Fruit fly (Drosophila melanogaster) whole organism, embryonic: ENCODE measurements around the gene CG4074.
A peak's percentile ranks its signal among the peaks of the same experiment; 100 is the strongest.

ENCODE experiments used
- Ada2b ChIP-seq: fragments of 200-800 bp; sonication (Bioruptor generic); IDR thresholded peaks from 2 replicates; pipeline ENCODE4 v1.3.6; 2022; ENCODE audit warnings: missing biosample characterization, missing genetic modification characterization
- B-H1 ChIP-seq: fragments of 200-800 bp; sonication (Bioruptor generic); IDR thresholded peaks from 3 replicates; pipeline ENCODE4 v1.3.6; 2022; ENCODE audit warnings: missing biosample characterization, missing genetic modification characterization
- Blimp-1 ChIP-seq: fragments of 200-800 bp; sonication (Bioruptor generic); optimal IDR thresholded peaks from 3 replicates; lab custom pipeline; 2018; ENCODE audit warnings: missing biosample characterization, missing genetic modification characterization, mild to moderate bottlenecking, moderate library complexity, missing genetic modification reagents
- CG10543 ChIP-seq: fragments of 200-800 bp; sonication (Bioruptor generic); optimal IDR thresholded peaks from 3 replicates; lab custom pipeline; 2017; ENCODE audit warnings: missing biosample characterization, mild to moderate bottlenecking, missing genetic modification characterization, moderate library complexity
- CG10654 ChIP-seq: fragments of 200-800 bp; sonication (Bioruptor generic); optimal IDR thresholded peaks from 2 replicates; lab custom pipeline; 2016; ENCODE audit warnings: missing biosample characterization, missing genetic modification characterization
- CG11085 ChIP-seq: fragments of 200-800 bp; sonication (Bioruptor generic); IDR thresholded peaks from 2 replicates; pipeline ENCODE4 v1.3.6; 2022; ENCODE audit warnings: missing biosample characterization, missing genetic modification characterization
- CG11247 ChIP-seq: fragments of 200-800 bp; sonication (Bioruptor generic); IDR thresholded peaks from 2 replicates; pipeline ENCODE4 v1.3.6; 2022; ENCODE audit warnings: missing biosample characterization, missing genetic modification characterization
- CG11560 ChIP-seq: fragments of 200-800 bp; sonication (Bioruptor generic); IDR thresholded peaks from 3 replicates; pipeline ENCODE4 v1.3.6; 2022; ENCODE audit warnings: missing biosample characterization, missing genetic modification characterization
- CG11695 ChIP-seq: fragments of 200-800 bp; sonication (Bioruptor generic); IDR thresholded peaks from 3 replicates; pipeline ENCODE4 v1.3.6; 2022; ENCODE audit warnings: missing biosample characterization, missing genetic modification characterization
- CG14050 ChIP-seq: fragments of 200-800 bp; sonication (Bioruptor generic); IDR thresholded peaks from 3 replicates; pipeline ENCODE4 v1.3.6; 2022; ENCODE audit warnings: missing biosample characterization, missing genetic modification characterization
- CG1529 ChIP-seq: fragments of 200-800 bp; sonication (Bioruptor generic); optimal IDR thresholded peaks from 3 replicates; lab custom pipeline; 2018; ENCODE audit warnings: missing biosample characterization, missing genetic modification characterization
- CG17359 ChIP-seq: fragments of 200-800 bp; sonication (Bioruptor generic); optimal IDR thresholded peaks from 3 replicates; lab custom pipeline; 2018; ENCODE audit warnings: missing biosample characterization, mild to moderate bottlenecking, missing genetic modification characterization, moderate library complexity
- CG2712 ChIP-seq: fragments of 200-800 bp; optimal IDR thresholded peaks from 3 replicates; lab custom pipeline; 2019; ENCODE audit warnings: missing biosample characterization, mild to moderate bottlenecking, missing genetic modification characterization, moderate library complexity
- CG30020 ChIP-seq: fragments of 200-800 bp; optimal IDR thresholded peaks from 2 replicates; lab custom pipeline; 2019; ENCODE audit warnings: missing biosample characterization, mild to moderate bottlenecking, missing genetic modification characterization, moderate library complexity
- CG31441 ChIP-seq: fragments of 200-800 bp; sonication (Bioruptor generic); IDR thresholded peaks from 2 replicates; pipeline ENCODE4 v1.3.6; 2022; ENCODE audit warnings: missing biosample characterization, missing genetic modification characterization
- CG5953 ChIP-seq: fragments of 200-800 bp; sonication (Bioruptor generic); IDR thresholded peaks from 2 replicates; pipeline ENCODE4 v1.3.6; 2022; ENCODE audit warnings: missing biosample characterization, missing genetic modification characterization
- CG7963 ChIP-seq: fragments of 200-800 bp; sonication (Bioruptor generic); IDR thresholded peaks from 3 replicates; pipeline ENCODE4 v1.3.6; 2022; ENCODE audit warnings: missing biosample characterization, missing genetic modification characterization; ENCODE audit not compliant: partially characterized antibody
- CG8290 ChIP-seq, 3 experiments: fragments of 200-800 bp; sonication (Bioruptor generic); optimal IDR thresholded peaks; 2 replicates each; lab custom pipeline; 2016 to 2019; ENCODE audit warnings: missing biosample characterization in 3 of 3, missing genetic modification characterization in 3 of 3, mild to moderate bottlenecking in 2 of 3, moderate library complexity in 1 of 3
- CG9609 ChIP-seq: fragments of 200-800 bp; sonication (Bioruptor generic); optimal IDR thresholded peaks from 3 replicates; lab custom pipeline; 2016; ENCODE audit warnings: missing biosample characterization, missing genetic modification characterization
- CG9797 ChIP-seq: fragments of 200-800 bp; sonication (Bioruptor generic); optimal IDR thresholded peaks from 3 replicates; lab custom pipeline; 2018; ENCODE audit warnings: missing biosample characterization, mild to moderate bottlenecking, missing genetic modification characterization
- CTCF ChIP-seq: fragments of 200-800 bp; sonication (Bioruptor generic); optimal IDR thresholded peaks from 2 replicates; lab custom pipeline; 2017; ENCODE audit warnings: missing biosample characterization, mild to moderate bottlenecking, missing genetic modification characterization, moderate library complexity
- Dll ChIP-seq: fragments of 200-800 bp; sonication (Bioruptor generic); IDR thresholded peaks from 4 replicates; pipeline ENCODE4 v1.3.6; 2022; ENCODE audit warnings: missing biosample characterization, missing genetic modification characterization; ENCODE audit not compliant: partially characterized antibody
- Doc3 ChIP-seq: fragments of 200-800 bp; sonication (Bioruptor generic); IDR thresholded peaks from 3 replicates; pipeline ENCODE4 v1.3.6; 2022; ENCODE audit warnings: missing biosample characterization, missing genetic modification characterization; ENCODE audit not compliant: partially characterized antibody
- Dp ChIP-seq: fragments of 200-800 bp; sonication (Bioruptor generic); optimal IDR thresholded peaks from 2 replicates; lab custom pipeline; 2018; ENCODE audit warnings: missing biosample characterization, mild to moderate bottlenecking, missing genetic modification characterization, moderate library complexity
- ERR ChIP-seq: fragments of 200-800 bp; sonication (Bioruptor generic); optimal IDR thresholded peaks from 2 replicates; lab custom pipeline; 2016; ENCODE audit warnings: missing biosample characterization, missing genetic modification characterization
- Hr51 ChIP-seq, 2 experiments: fragments of 200-800 bp; sonication (Bioruptor generic); optimal IDR thresholded peaks; 2 replicates in 1 of 2; 3 replicates in 1 of 2; lab custom pipeline; 2016 to 2018; ENCODE audit warnings: missing biosample characterization in 2 of 2, missing genetic modification characterization in 2 of 2, mild to moderate bottlenecking in 1 of 2, moderate library complexity in 1 of 2
- Meics ChIP-seq: fragments of 200-800 bp; sonication (Bioruptor generic); optimal IDR thresholded peaks from 2 replicates; lab custom pipeline; 2017; ENCODE audit warnings: missing biosample characterization, mild to moderate bottlenecking, missing genetic modification characterization
- Myb ChIP-seq: fragments of 200-800 bp; sonication (Bioruptor generic); optimal IDR thresholded peaks from 2 replicates; lab custom pipeline; 2016; ENCODE audit warnings: missing biosample characterization, missing genetic modification characterization
- NC2α ChIP-seq: fragments of 200-800 bp; sonication (Bioruptor generic); optimal IDR thresholded peaks from 2 replicates; lab custom pipeline; 2016; ENCODE audit warnings: missing biosample characterization, missing genetic modification characterization
- Neu2 ChIP-seq: fragments of 200-800 bp; sonication (Bioruptor generic); optimal IDR thresholded peaks from 3 replicates; lab custom pipeline; 2016; ENCODE audit warnings: missing biosample characterization, missing genetic modification characterization, borderline replicate concordance
- Nf-YB ChIP-seq: fragments of 200-800 bp; sonication (Bioruptor generic); optimal IDR thresholded peaks from 3 replicates; lab custom pipeline; 2019; ENCODE audit warnings: missing biosample characterization, mild to moderate bottlenecking, missing genetic modification characterization, moderate library complexity
- Scr ChIP-seq: fragments of 200-800 bp; sonication (Bioruptor generic); IDR thresholded peaks from 2 replicates; pipeline ENCODE4 v1.3.6; 2022; ENCODE audit warnings: missing biosample characterization, missing genetic modification characterization; ENCODE audit not compliant: partially characterized antibody
- Sry-β ChIP-seq: fragments of 200-800 bp; sonication (Bioruptor generic); optimal IDR thresholded peaks from 2 replicates; lab custom pipeline; 2018; ENCODE audit warnings: missing biosample characterization, mild to moderate bottlenecking, missing genetic modification characterization, moderate library complexity
- Sry-δ ChIP-seq: fragments of 200-800 bp; sonication (Bioruptor generic); optimal IDR thresholded peaks from 2 replicates; lab custom pipeline; 2016; ENCODE audit warnings: missing biosample characterization, missing genetic modification characterization
- aop ChIP-seq: fragments of 200-800 bp; sonication (Bioruptor generic); IDR thresholded peaks from 2 replicates; pipeline ENCODE4 v1.3.6; 2022; ENCODE audit warnings: missing biosample characterization, missing genetic modification characterization
- ash1 ChIP-seq: fragments of 200-800 bp; sonication (Bioruptor generic); optimal IDR thresholded peaks from 2 replicates; lab custom pipeline; 2018; ENCODE audit warnings: missing biosample characterization, mild to moderate bottlenecking, missing genetic modification characterization
- bbx ChIP-seq: fragments of 200-800 bp; sonication (Bioruptor generic); IDR thresholded peaks from 2 replicates; pipeline ENCODE4 v1.3.6; 2022; ENCODE audit warnings: missing biosample characterization, missing genetic modification characterization; ENCODE audit not compliant: partially characterized antibody
- chinmo ChIP-seq: fragments of 200-800 bp; sonication (Bioruptor generic); IDR thresholded peaks from 4 replicates; pipeline ENCODE4 v1.3.6; 2022; ENCODE audit warnings: missing biosample characterization, missing genetic modification characterization; ENCODE audit not compliant: partially characterized antibody
- dpn ChIP-seq, 2 experiments: fragments of 200-800 bp; sonication (Bioruptor generic); optimal IDR thresholded peaks; 3 replicates each; lab custom pipeline; 2016; ENCODE audit warnings: missing biosample characterization in 2 of 2, missing genetic modification characterization in 2 of 2
- fd102C ChIP-seq: fragments of 200-800 bp; sonication (Bioruptor generic); optimal IDR thresholded peaks from 2 replicates; lab custom pipeline; 2018; ENCODE audit warnings: missing biosample characterization, mild to moderate bottlenecking, missing genetic modification characterization, moderate library complexity
- kni ChIP-seq: fragments of 200-800 bp; sonication (Bioruptor generic); optimal IDR thresholded peaks from 3 replicates; lab custom pipeline; 2017; ENCODE audit warnings: mild to moderate bottlenecking, missing biosample characterization, missing genetic modification reagents, missing genetic modification characterization
- lmd ChIP-seq: fragments of 200-800 bp; sonication (Bioruptor generic); IDR thresholded peaks from 2 replicates; pipeline ENCODE4 v1.3.6; 2022; ENCODE audit warnings: missing biosample characterization, missing genetic modification characterization
- nerfin-1 ChIP-seq: fragments of 200-800 bp; sonication (Bioruptor generic); optimal IDR thresholded peaks from 3 replicates; lab custom pipeline; 2019; ENCODE audit warnings: missing biosample characterization, mild to moderate bottlenecking, missing genetic modification characterization, moderate library complexity
- nmo ChIP-seq: fragments of 200-800 bp; sonication (Bioruptor generic); optimal IDR thresholded peaks from 2 replicates; lab custom pipeline; 2018; ENCODE audit warnings: missing biosample characterization, mild to moderate bottlenecking, missing genetic modification characterization, moderate library complexity
- pzg ChIP-seq: fragments of 200-800 bp; sonication (Bioruptor generic); optimal IDR thresholded peaks from 3 replicates; lab custom pipeline; 2018; ENCODE audit warnings: missing biosample characterization, mild to moderate bottlenecking, missing genetic modification characterization, moderate library complexity
- sens-2 ChIP-seq: fragments of 200-800 bp; sonication (Bioruptor generic); IDR thresholded peaks from 2 replicates; pipeline ENCODE4 v1.3.6; 2022; ENCODE audit warnings: missing biosample characterization, missing genetic modification characterization
- ssp ChIP-seq: fragments of 200-800 bp; sonication (Bioruptor generic); IDR thresholded peaks from 2 replicates; pipeline ENCODE4 v1.3.6; 2022; ENCODE audit warnings: missing biosample characterization, missing genetic modification characterization
- zfh1 ChIP-seq: fragments of 200-800 bp; sonication (Bioruptor generic); IDR thresholded peaks from 3 replicates; pipeline ENCODE4 v1.3.6; 2022; ENCODE audit warnings: missing biosample characterization, missing genetic modification characterization

Gene CG4074

dm6 chr3L:20809088-20809999, 40.0 kb upstream of the CG4074 start, which contains the start of the genes CG3634 and HIPP1 (continued):
- TF ChIP-seq Blimp-1 (GFP tag; lab: Kevin White, UChicago) (no peak), NC2α (GFP tag; lab: Kevin White, UChicago) (no peak), dpn (GFP tag; optimal IDR thresholded peaks at IDR 0.05; lab: Kevin White, UChicago) (no peak), nmo (GFP tag; lab: Kevin White, UChicago) (peak; percentile 62), zfh1 (GFP tag; lab: Robert Waterston, UW) (no peak), CG10543 (GFP tag; lab: Kevin White, UChicago) (no peak), CG10654 (no peak), CG7963 (no peak), CG17359 (no peak), CG9609 (GFP tag; lab: Kevin White, UChicago) (no peak), ERR (GFP tag; lab: Kevin White, UChicago) (no peak), Sry-δ (peak; percentile 80), CG2712 (tag; lab: Kevin White, UChicago) (peak; percentile 50), CG5953 (no peak), Ada2b (GFP tag; lab: Robert Waterston, UW) (no peak), Scr (GFP tag; lab: Robert Waterston, UW) (peak; percentile 75), CG31441 (no peak), pzg (GFP tag; lab: Kevin White, UChicago) (peak; percentile 60), ssp (GFP tag; lab: Robert Waterston, UW) (peak; percentile 72), Sry-β (GFP tag; lab: Kevin White, UChicago) (peak; percentile 64), fd102C (GFP tag; lab: Kevin White, UChicago) (no peak), Neu2 (GFP tag; lab: Kevin White, UChicago) (no peak), CG11085 (GFP tag; lab: Robert Waterston, UW) (no peak), bbx (GFP tag; lab: Robert Waterston, UW) (peak; percentile 44), aop (GFP tag; lab: Robert Waterston, UW) (no peak), Nf-YB (GFP tag; lab: Kevin White, UChicago) (peak; percentile 36), CG11695 (no peak), CG14050 (no peak), Doc3 (GFP tag; lab: Robert Waterston, UW) (peak; percentile 50; the same call in 1 of the 3 replicates), CG8290 (GFP tag; optimal IDR thresholded peaks at IDR 0.05; lab: Kevin White, UChicago) (peak; percentile 3), CG8290 (tag; optimal IDR thresholded peaks at IDR 0.05; lab: Kevin White, UChicago) (no peak), CG11247 (GFP tag; lab: Robert Waterston, UW) (no peak), sens-2 (GFP tag; lab: Robert Waterston, UW) (no peak), CG9797 (peak; percentile 85), CTCF (GFP tag; lab: Kevin White, UChicago) (peak; percentile 2), CG30020 (tag; lab: Kevin White, UChicago) (peak; percentile 78), chinmo (0 out of 4 replicates have a peak, but pooled peaks have one; percentile 74), lmd (GFP tag; lab: Robert Waterston, UW) (no peak), Dll (peak; percentile 77), Hr51 (GFP tag; optimal IDR thresholded peaks at IDR 0.05; lab: Kevin White, UChicago) (no peak), B-H1 (no peak), Meics (GFP tag; lab: Kevin White, UChicago) (no peak), kni (GFP tag; lab: Kevin White, UChicago) (no peak), Dp (GFP tag; lab: Kevin White, UChicago) (peak; percentile 35), ash1 (GFP tag; lab: Kevin White, UChicago) (no peak), nerfin-1 (tag; lab: Kevin White, UChicago) (peak; percentile 48), Myb (GFP tag; lab: Kevin White, UChicago) (peak; percentile 9), CG11560 (tag; lab: Robert Waterston, UW) (no peak), CG1529 (GFP tag; lab: Kevin White, UChicago) (no peak)
